Fruit fly (Drosophila melanogaster): Measurements from ENCODE around the gene Pitslre.
A peak's percentile ranks its signal among the peaks of the same experiment; 100 is the strongest.

The Pitslre gene

DNA sequence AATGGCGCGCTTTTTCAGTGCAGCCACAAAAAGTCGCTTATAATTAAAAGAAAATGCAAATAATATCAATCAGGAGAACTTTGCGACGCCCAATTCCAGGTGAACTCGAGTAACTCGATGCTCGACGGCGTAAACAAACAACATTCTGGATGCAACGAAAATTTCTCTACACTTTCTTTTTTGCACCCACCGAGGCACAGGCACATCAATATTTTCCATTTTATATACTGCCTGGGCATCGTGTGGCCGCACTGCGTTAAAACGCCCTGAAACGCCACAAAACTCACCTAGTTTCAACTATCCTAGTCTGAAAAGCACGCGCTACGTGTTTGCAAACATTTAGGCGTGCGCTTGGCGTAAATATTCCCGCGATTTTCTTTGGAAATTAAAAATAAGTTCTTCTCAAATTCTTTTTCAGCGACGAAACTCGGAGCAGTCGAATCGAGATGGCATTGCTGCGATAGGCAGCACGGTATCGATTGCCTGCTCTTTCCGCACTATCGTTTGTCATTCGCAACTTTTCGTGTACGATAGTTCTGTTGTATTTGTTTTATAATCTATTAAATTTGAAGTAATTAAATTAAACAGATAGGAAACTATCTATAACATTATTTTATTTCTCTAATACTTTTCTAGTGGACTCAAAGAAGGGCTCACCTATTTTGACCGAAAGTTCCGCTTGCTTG lies 14.6 kb downstream of the Pitslre start, which contains the start of gene Pcif1 (continued):
- TF ChIP-seq CG3726 (GFP tag; IDR thresholded peaks at IDR 0.05) (no peak), CG4328 (GFP tag; optimal IDR thresholded peaks at IDR 0.05) (no peak), aop (GFP tag; IDR thresholded peaks at IDR 0.05) (no peak), D19B (GFP tag; optimal IDR thresholded peaks at IDR 0.05) (no peak), Bteb2 (GFP tag; optimal IDR thresholded peaks at IDR 0.05) (no peak), kah (GFP tag; optimal IDR thresholded peaks at IDR 0.05) (peak; percentile 1), CG7372 (GFP tag; IDR thresholded peaks at IDR 0.05) (no peak), Dll (GFP tag; IDR thresholded peaks at IDR 0.05; ENCODE audit: partially characterized antibody) (peak; percentile 98), CG14860 (GFP tag; IDR thresholded peaks at IDR 0.05; ENCODE audit: partially characterized antibody) (peak; percentile 99), CG31441 (GFP tag; IDR thresholded peaks at IDR 0.05) (no peak), Med (GFP tag) (peak; percentile 82), gfzf (GFP tag; optimal IDR thresholded peaks at IDR 0.05) (peak; percentile 23), CG13287 (GFP tag; IDR thresholded peaks at IDR 0.05; ENCODE audit: partially characterized antibody) (peak; percentile 99), chm (GFP tag; IDR thresholded peaks at IDR 0.05) (peak; percentile 37; the same call in 1 of the 2 replicates), CG2889 (GFP tag; IDR thresholded peaks at IDR 0.05) (no peak), grau (tag; optimal IDR thresholded peaks at IDR 0.05) (peak; percentile 26), CG3065 (GFP tag; optimal IDR thresholded peaks at IDR 0.05) (no peak), CG10274 (GFP tag; optimal IDR thresholded peaks at IDR 0.05) (no peak), sd (tag; optimal IDR thresholded peaks at IDR 0.05) (no peak), Bgb (GFP tag; IDR thresholded peaks at IDR 0.05; ENCODE audit: partially characterized antibody) (peak; percentile 99), Dip2 (GFP tag; IDR thresholded peaks at IDR 0.05) (no peak), zen (tag; optimal IDR thresholded peaks at IDR 0.05) (no peak), CG1602 (GFP tag; optimal IDR thresholded peaks at IDR 0.05) (no peak), tup (GFP tag; optimal IDR thresholded peaks at IDR 0.05) (no peak), ind (GFP tag; optimal IDR thresholded peaks at IDR 0.05) (no peak), CG4730 (GFP tag; IDR thresholded peaks at IDR 0.05) (no peak), CG15696 (tag; optimal IDR thresholded peaks at IDR 0.05) (no peak), B-H1 (GFP tag; IDR thresholded peaks at IDR 0.05) (no peak), Hr78 (GFP tag; optimal IDR thresholded peaks at IDR 0.05) (no peak), NFAT (GFP tag; IDR thresholded peaks at IDR 0.05) (peak; percentile 19; the same call in 1 of the 2 replicates), CG15514 (GFP tag; optimal IDR thresholded peaks at IDR 0.05) (peak; percentile 75), cwo (GFP tag; optimal IDR thresholded peaks at IDR 0.05) (no peak), ssp (GFP tag; IDR thresholded peaks at IDR 0.05) (no peak), abd-A (tag; optimal IDR thresholded peaks at IDR 0.05) (no peak), Rx (GFP tag; IDR thresholded peaks at IDR 0.05) (no peak), ERR (GFP tag; optimal IDR thresholded peaks at IDR 0.05) (no peak), D (optimal IDR thresholded peaks at IDR 0.05) (no peak), D (GFP tag; optimal IDR thresholded peaks at IDR 0.05) (no peak), CG17328 (GFP tag; IDR thresholded peaks at IDR 0.05) (no peak), Mrtf (GFP tag; IDR thresholded peaks at IDR 0.05) (no peak), ci (GFP tag; IDR thresholded peaks at IDR 0.05) (peak; percentile 39; the same call in 1 of the 3 replicates), scrt (GFP tag; optimal IDR thresholded peaks at IDR 0.05) (no peak), ap (GFP tag; IDR thresholded peaks at IDR 0.05) (no peak), Hand (GFP tag; optimal IDR thresholded peaks at IDR 0.05) (no peak), CG17912 (GFP tag; optimal IDR thresholded peaks at IDR 0.05) (no peak), Hr51 (GFP tag; optimal IDR thresholded peaks at IDR 0.05) (no peak), Nf-YA (GFP tag; IDR thresholded peaks at IDR 0.05) (no peak), CG15073 (GFP tag; optimal IDR thresholded peaks at IDR 0.05) (no peak), cato (GFP tag; optimal IDR thresholded peaks at IDR 0.05; ENCODE audit: borderline replicate concordance) (no peak), CG6689 (GFP tag; IDR thresholded peaks at IDR 0.05) (no peak)

Measured in whole organism, embryonic.